Fruit fly (Drosophila melanogaster) whole organism, embryonic: ENCODE results near the gene CG43407.

Source experiments
- Atf6 ChIP-seq: fragments of 200-800 bp; sonication (Bioruptor generic); IDR thresholded peaks from 2 replicates; pipeline ENCODE4 v1.3.6; 2022; ENCODE audit warnings: missing biosample characterization, missing genetic modification characterization
- C15 ChIP-seq: fragments of 200-800 bp; sonication (Bioruptor generic); IDR thresholded peaks from 3 replicates; pipeline ENCODE4 v1.3.6; 2022; ENCODE audit warnings: missing biosample characterization, missing genetic modification characterization
- CG1024 ChIP-seq: fragments of 200-800 bp; sonication (Bioruptor generic); IDR thresholded peaks from 2 replicates; pipeline ENCODE4 v1.3.6; 2022; ENCODE audit warnings: missing biosample characterization, missing genetic modification characterization
- CG12299 ChIP-seq: fragments of 200-800 bp; sonication (Bioruptor generic); optimal IDR thresholded peaks from 2 replicates; lab custom pipeline; 2018; ENCODE audit warnings: missing biosample characterization, mild to moderate bottlenecking, missing genetic modification characterization
- CG12659 ChIP-seq: fragments of 200-800 bp; sonication (Bioruptor generic); optimal IDR thresholded peaks from 3 replicates; lab custom pipeline; 2017; ENCODE audit warnings: mild to moderate bottlenecking, missing biosample characterization, missing genetic modification reagents, missing genetic modification characterization
- CG12744 ChIP-seq: fragments of 200-800 bp; sonication (Bioruptor generic); optimal IDR thresholded peaks from 2 replicates; lab custom pipeline; 2016; ENCODE audit warnings: missing biosample characterization, missing genetic modification characterization
- CG13775 ChIP-seq: fragments of 200-800 bp; sonication (Bioruptor generic); optimal IDR thresholded peaks from 3 replicates; lab custom pipeline; 2017; ENCODE audit warnings: missing biosample characterization, mild to moderate bottlenecking, missing genetic modification characterization
- CG14710 ChIP-seq: fragments of 200-800 bp; sonication (Bioruptor generic); optimal IDR thresholded peaks from 3 replicates; lab custom pipeline; 2019; ENCODE audit warnings: missing biosample characterization, mild to moderate bottlenecking, missing genetic modification characterization, moderate library complexity
- CG14860 ChIP-seq: fragments of 200-800 bp; sonication (Bioruptor generic); IDR thresholded peaks from 3 replicates; pipeline ENCODE4 v1.3.6; 2022; ENCODE audit warnings: missing biosample characterization, missing genetic modification characterization; ENCODE audit not compliant: partially characterized antibody
- CG15479 ChIP-seq: fragments of 200-800 bp; sonication (Bioruptor generic); optimal IDR thresholded peaks from 3 replicates; lab custom pipeline; 2019; ENCODE audit warnings: missing biosample characterization, mild to moderate bottlenecking, missing genetic modification characterization, moderate library complexity
- CG16813 ChIP-seq: fragments of 200-800 bp; sonication (Bioruptor generic); IDR thresholded peaks from 3 replicates; pipeline ENCODE4 v1.3.6; 2022; ENCODE audit warnings: missing biosample characterization, missing genetic modification characterization; ENCODE audit not compliant: partially characterized antibody
- CG17359 ChIP-seq: fragments of 200-800 bp; sonication (Bioruptor generic); optimal IDR thresholded peaks from 3 replicates; lab custom pipeline; 2018; ENCODE audit warnings: missing biosample characterization, mild to moderate bottlenecking, missing genetic modification characterization, moderate library complexity
- CG17829 ChIP-seq: fragments of 200-800 bp; optimal IDR thresholded peaks from 2 replicates; lab custom pipeline; 2019; ENCODE audit warnings: missing biosample characterization, mild to moderate bottlenecking, missing genetic modification characterization, moderate library complexity
- CG2129 ChIP-seq: fragments of 200-800 bp; sonication (Bioruptor generic); IDR thresholded peaks from 2 replicates; pipeline ENCODE4 v1.3.6; 2022; ENCODE audit warnings: missing biosample characterization, missing genetic modification characterization; ENCODE audit not compliant: partially characterized antibody
- CG3281 ChIP-seq: fragments of 200-800 bp; sonication (Bioruptor generic); optimal IDR thresholded peaks from 3 replicates; lab custom pipeline; 2017; ENCODE audit warnings: missing biosample characterization, mild to moderate bottlenecking, missing genetic modification characterization
- CG9437 ChIP-seq: fragments of 200-800 bp; sonication (Bioruptor generic); optimal IDR thresholded peaks from 2 replicates; lab custom pipeline; 2018; ENCODE audit warnings: missing biosample characterization, mild to moderate bottlenecking, missing genetic modification characterization
- Dek ChIP-seq: fragments of 200-800 bp; sonication (Bioruptor generic); optimal IDR thresholded peaks from 3 replicates; lab custom pipeline; 2019; ENCODE audit warnings: missing biosample characterization, mild to moderate bottlenecking, missing genetic modification characterization, moderate library complexity
- E2f2 ChIP-seq: fragments of 200-800 bp; sonication (Bioruptor generic); IDR thresholded peaks from 2 replicates; pipeline ENCODE4 v1.3.6; 2022; ENCODE audit warnings: missing biosample characterization, missing genetic modification characterization
- Hey ChIP-seq: fragments of 200-800 bp; sonication (Bioruptor generic); optimal IDR thresholded peaks from 3 replicates; lab custom pipeline; 2018; ENCODE audit warnings: missing biosample characterization, mild to moderate bottlenecking, missing genetic modification characterization
- Hr51 ChIP-seq, 2 experiments: fragments of 200-800 bp; sonication (Bioruptor generic); optimal IDR thresholded peaks; 2 replicates in 1 of 2; 3 replicates in 1 of 2; lab custom pipeline; 2016 to 2018; ENCODE audit warnings: missing biosample characterization in 2 of 2, missing genetic modification characterization in 2 of 2, mild to moderate bottlenecking in 1 of 2, moderate library complexity in 1 of 2
- Meics ChIP-seq: fragments of 200-800 bp; sonication (Bioruptor generic); optimal IDR thresholded peaks from 2 replicates; lab custom pipeline; 2017; ENCODE audit warnings: missing biosample characterization, mild to moderate bottlenecking, missing genetic modification characterization
- Myb ChIP-seq: fragments of 200-800 bp; sonication (Bioruptor generic); optimal IDR thresholded peaks from 2 replicates; lab custom pipeline; 2016; ENCODE audit warnings: missing biosample characterization, missing genetic modification characterization
- NK7.1 ChIP-seq: fragments of 200-800 bp; sonication (Bioruptor generic); optimal IDR thresholded peaks from 3 replicates; lab custom pipeline; 2016; ENCODE audit warnings: missing biosample characterization, missing genetic modification characterization
- NfI ChIP-seq: fragments of 200-800 bp; sonication (Bioruptor generic); optimal IDR thresholded peaks from 3 replicates; lab custom pipeline; 2018; ENCODE audit warnings: missing biosample characterization, mild to moderate bottlenecking, missing genetic modification characterization, moderate library complexity
- Rfx ChIP-seq: fragments of 200-800 bp; sonication (Bioruptor generic); IDR thresholded peaks from 2 replicates; pipeline ENCODE4 v1.3.6; 2022; ENCODE audit warnings: missing biosample characterization, missing genetic modification characterization
- Stat92E ChIP-seq, 3 experiments: fragments of >200 bp in 2 of 3; fragments of 200-800 bp in 1 of 3; sonication (Bioruptor generic) in 1 of 3; optimal IDR thresholded peaks; 2 replicates each; lab custom pipeline; 2017 to 2019; ENCODE audit warnings: missing biosample characterization in 3 of 3, missing genetic modification characterization in 3 of 3, mild to moderate bottlenecking in 1 of 3, moderate library complexity in 1 of 3
- Trl ChIP-seq, 3 experiments: fragments of >200 bp in 2 of 3; fragments of 200-800 bp in 1 of 3; sonication (Bioruptor generic) in 1 of 3; optimal IDR thresholded peaks; 2 replicates in 1 of 3; 3 replicates in 2 of 3; lab custom pipeline; 2016 to 2017; ENCODE audit warnings: missing biosample characterization in 1 of 3, missing genetic modification characterization in 1 of 3
- Xbp1 ChIP-seq: fragments of 200-800 bp; sonication (Bioruptor generic); optimal IDR thresholded peaks from 3 replicates; lab custom pipeline; 2016; ENCODE audit warnings: missing biosample characterization, mild to moderate bottlenecking, missing genetic modification characterization
- ab ChIP-seq: fragments of 200-800 bp; sonication (Bioruptor generic); optimal IDR thresholded peaks from 2 replicates; lab custom pipeline; 2016; ENCODE audit warnings: missing biosample characterization, missing genetic modification characterization
- amos ChIP-seq: fragments of 200-800 bp; sonication (Bioruptor generic); IDR thresholded peaks from 2 replicates; pipeline ENCODE4 v1.3.6; 2022; ENCODE audit warnings: missing biosample characterization, missing genetic modification characterization; ENCODE audit not compliant: partially characterized antibody
- bigmax ChIP-seq: fragments of 200-800 bp; sonication (Bioruptor generic); optimal IDR thresholded peaks from 2 replicates; lab custom pipeline; 2018; ENCODE audit warnings: missing biosample characterization, mild to moderate bottlenecking, missing genetic modification characterization
- bowl ChIP-seq: fragments of 200-800 bp; sonication (Bioruptor generic); IDR thresholded peaks from 2 replicates; pipeline ENCODE4 v1.3.6; 2022; ENCODE audit warnings: missing biosample characterization, missing genetic modification characterization
- emc ChIP-seq: fragments of 200-800 bp; sonication (Bioruptor generic); optimal IDR thresholded peaks from 2 replicates; lab custom pipeline; 2016; ENCODE audit warnings: missing biosample characterization, missing genetic modification characterization
- eyg ChIP-seq: fragments of 200-800 bp; sonication (Bioruptor generic); optimal IDR thresholded peaks from 3 replicates; lab custom pipeline; 2016; ENCODE audit warnings: missing biosample characterization, missing genetic modification characterization
- fd64A ChIP-seq: fragments of 200-800 bp; sonication (Bioruptor generic); optimal IDR thresholded peaks from 3 replicates; lab custom pipeline; 2018; ENCODE audit warnings: missing biosample characterization, mild to moderate bottlenecking, missing genetic modification characterization
- gt ChIP-seq: fragments of 200-800 bp; sonication (Bioruptor generic); IDR thresholded peaks from 2 replicates; pipeline ENCODE4 v1.3.6; 2022; ENCODE audit warnings: missing biosample characterization, missing genetic modification characterization
- ham ChIP-seq: fragments of 200-800 bp; sonication (Bioruptor generic); IDR thresholded peaks from 2 replicates; pipeline ENCODE4 v1.3.6; 2022; ENCODE audit warnings: missing biosample characterization, missing genetic modification characterization
- nerfin-1 ChIP-seq: fragments of 200-800 bp; sonication (Bioruptor generic); optimal IDR thresholded peaks from 3 replicates; lab custom pipeline; 2019; ENCODE audit warnings: missing biosample characterization, mild to moderate bottlenecking, missing genetic modification characterization, moderate library complexity
- nmo ChIP-seq: fragments of 200-800 bp; sonication (Bioruptor generic); optimal IDR thresholded peaks from 2 replicates; lab custom pipeline; 2018; ENCODE audit warnings: missing biosample characterization, mild to moderate bottlenecking, missing genetic modification characterization, moderate library complexity
- org-1 ChIP-seq: fragments of 200-800 bp; sonication (Bioruptor generic); optimal IDR thresholded peaks from 2 replicates; lab custom pipeline; 2017; ENCODE audit warnings: missing biosample characterization, missing genetic modification characterization
- pb ChIP-seq: fragments of 200-800 bp; sonication (Bioruptor generic); optimal IDR thresholded peaks from 3 replicates; lab custom pipeline; 2016; ENCODE audit warnings: missing biosample characterization, missing genetic modification characterization
- salm ChIP-seq: fragments of 200-800 bp; sonication (Bioruptor generic); optimal IDR thresholded peaks from 2 replicates; lab custom pipeline; 2018; ENCODE audit warnings: missing biosample characterization, mild to moderate bottlenecking, missing genetic modification characterization
- slp2 ChIP-seq: fragments of 200-800 bp; sonication (Bioruptor generic); optimal IDR thresholded peaks from 2 replicates; lab custom pipeline; 2016; ENCODE audit warnings: missing biosample characterization, missing genetic modification characterization
- stc ChIP-seq: fragments of 200-800 bp; sonication (Bioruptor generic); IDR thresholded peaks from 2 replicates; pipeline ENCODE4 v1.3.6; 2022; ENCODE audit warnings: missing biosample characterization, missing genetic modification characterization
- stwl ChIP-seq: fragments of 200-800 bp; sonication (Bioruptor generic); optimal IDR thresholded peaks from 3 replicates; lab custom pipeline; 2018; ENCODE audit warnings: missing biosample characterization, mild to moderate bottlenecking, missing genetic modification characterization, moderate library complexity
- tio ChIP-seq: fragments of 200-800 bp; sonication (Bioruptor generic); optimal IDR thresholded peaks from 2 replicates; lab custom pipeline; 2017; ENCODE audit warnings: missing biosample characterization, missing genetic modification characterization, inconsistent platforms
- trem ChIP-seq: fragments of 200-800 bp; optimal IDR thresholded peaks from 3 replicates; lab custom pipeline; 2019; ENCODE audit warnings: missing biosample characterization, mild to moderate bottlenecking, missing genetic modification characterization, moderate library complexity
- wek ChIP-seq: fragments of 200-800 bp; sonication (Bioruptor generic); optimal IDR thresholded peaks from 3 replicates; lab custom pipeline; 2018; ENCODE audit warnings: missing biosample characterization, mild to moderate bottlenecking, missing genetic modification characterization, moderate library complexity

The CG43407 gene

dm6 chr3L:19016133-19016804 lies 36.9 kb downstream of the CG43407 start (continued):
- no peak for TF ChIP-seq CG2129 (GFP tag; lab: Robert Waterston, UW)
- peak; percentile 5 for TF ChIP-seq salm (tag; lab: Kevin White, UChicago)
- peak; percentile 20; the same call in 1 of the 2 replicates for TF ChIP-seq stc (GFP tag; lab: Robert Waterston, UW)
- no peak; the same call in 1 of the 2 replicates for TF ChIP-seq Atf6
- no peak for TF ChIP-seq Stat92E (GFP tag; optimal IDR thresholded peaks at IDR 0.05; lab: Kevin White, UChicago)
- TF ChIP-seq CG1024 (GFP tag; lab: Robert Waterston, UW): no peak
- TF ChIP-seq amos (GFP tag; lab: Robert Waterston, UW): no peak
- no peak for TF ChIP-seq fd64A
- TF ChIP-seq slp2 (GFP tag; lab: Kevin White, UChicago): no peak
- TF ChIP-seq CG16813: no peak
- no peak for TF ChIP-seq bigmax (GFP tag; lab: Kevin White, UChicago)
- no peak for TF ChIP-seq eyg (GFP tag; lab: Kevin White, UChicago)
- TF ChIP-seq Trl (optimal IDR thresholded peaks at IDR 0.05; lab: Kevin White, UChicago): peak in 1 of 2 experiments; percentile 23
- no peak for TF ChIP-seq Trl (GFP tag; optimal IDR thresholded peaks at IDR 0.05; lab: Kevin White, UChicago)
- TF ChIP-seq org-1: no peak
- TF ChIP-seq CG14860: no peak
- no peak for TF ChIP-seq C15
- TF ChIP-seq CG15479: no peak
- TF ChIP-seq CG17829 (tag; lab: Kevin White, UChicago): no peak
- no peak for TF ChIP-seq emc (GFP tag; lab: Kevin White, UChicago)
- TF ChIP-seq CG9437 (GFP tag; lab: Kevin White, UChicago): peak; percentile 22
- TF ChIP-seq Hey (tag; lab: Kevin White, UChicago): no peak
- peak; percentile 1 for TF ChIP-seq Dek
- TF ChIP-seq NfI (GFP tag; lab: Kevin White, UChicago): peak; percentile 49
- no peak for TF ChIP-seq CG12744 (GFP tag; lab: Kevin White, UChicago)
- TF ChIP-seq tio (GFP tag; lab: Kevin White, UChicago): no peak
- no peak for TF ChIP-seq CG14710 (tag; lab: Kevin White, UChicago)
- peak; percentile 36 for TF ChIP-seq nmo (GFP tag; lab: Kevin White, UChicago)
- no peak for TF ChIP-seq ham (GFP tag; lab: Robert Waterston, UW)
- TF ChIP-seq bowl (GFP tag; lab: Robert Waterston, UW): no peak
- TF ChIP-seq Rfx: peak; percentile 46; the same call in 1 of the 2 replicates
- peak; percentile 1 for TF ChIP-seq CG13775
- TF ChIP-seq gt (GFP tag; lab: Robert Waterston, UW): no peak
- no peak for TF ChIP-seq pb (GFP tag; lab: Kevin White, UChicago)
- TF ChIP-seq CG12659 (GFP tag; lab: Kevin White, UChicago): peak; percentile 12
- TF ChIP-seq Meics (GFP tag; lab: Kevin White, UChicago): peak; percentile 73
- TF ChIP-seq stwl (tag; lab: Kevin White, UChicago): no peak
- peak in 1 of 2 experiments; percentile 58 for TF ChIP-seq Hr51 (GFP tag; optimal IDR thresholded peaks at IDR 0.05; lab: Kevin White, UChicago)
- no peak for TF ChIP-seq ab
- no peak for TF ChIP-seq CG12299 (tag; lab: Kevin White, UChicago)
- TF ChIP-seq wek (GFP tag; lab: Kevin White, UChicago): no peak
- TF ChIP-seq NK7.1: no peak
- TF ChIP-seq CG17359 (tag; lab: Kevin White, UChicago): peak; percentile 28
- TF ChIP-seq Xbp1: no peak
- peak; percentile 25; the same call in 1 of the 2 replicates for TF ChIP-seq E2f2 (GFP tag; lab: Robert Waterston, UW)
- no peak for TF ChIP-seq trem (tag; lab: Kevin White, UChicago)
- TF ChIP-seq CG3281 (GFP tag; lab: Kevin White, UChicago): peak; percentile 50
- no peak for TF ChIP-seq nerfin-1
- TF ChIP-seq Myb (GFP tag; lab: Kevin White, UChicago): no peak
